Fruit fly (Drosophila melanogaster) whole organism, embryonic: ENCODE results near the gene CG43168.

Experiments used
- Ada2b ChIP-seq: fragments of 200-800 bp; sonication (Bioruptor generic); IDR thresholded peaks from 2 replicates; pipeline ENCODE4 v1.3.6; 2022; ENCODE audit warnings: missing biosample characterization, missing genetic modification characterization
- Adf1 ChIP-seq: fragments of 200-800 bp; sonication (Bioruptor generic); IDR thresholded peaks from 2 replicates; pipeline ENCODE4 v1.3.6; 2022; ENCODE audit warnings: missing biosample characterization, missing genetic modification characterization
- Antp ChIP-seq: fragments of 200-800 bp; sonication (Bioruptor generic); optimal IDR thresholded peaks from 3 replicates; lab custom pipeline; 2016; ENCODE audit warnings: missing biosample characterization, missing genetic modification characterization
- Atf3 ChIP-seq: fragments of 200-800 bp; sonication (Bioruptor generic); optimal IDR thresholded peaks from 3 replicates; lab custom pipeline; 2016; ENCODE audit warnings: missing biosample characterization, missing genetic modification characterization
- BEAF-32 ChIP-seq: fragments of 200-800 bp; sonication (Bioruptor generic); optimal IDR thresholded peaks from 3 replicates; lab custom pipeline; 2017; ENCODE audit warnings: missing biosample characterization, missing genetic modification characterization, mild to moderate bottlenecking, moderate library complexity, missing genetic modification reagents
- Blimp-1 ChIP-seq: fragments of 200-800 bp; sonication (Bioruptor generic); optimal IDR thresholded peaks from 3 replicates; lab custom pipeline; 2018; ENCODE audit warnings: missing biosample characterization, missing genetic modification characterization, mild to moderate bottlenecking, moderate library complexity, missing genetic modification reagents
- CG10147 ChIP-seq: fragments of 200-800 bp; sonication (Bioruptor generic); optimal IDR thresholded peaks from 2 replicates; lab custom pipeline; 2019; ENCODE audit warnings: missing biosample characterization, mild to moderate bottlenecking, missing genetic modification characterization, moderate library complexity
- CG10267 ChIP-seq: fragments of 200-800 bp; sonication (Bioruptor generic); optimal IDR thresholded peaks from 2 replicates; lab custom pipeline; 2018; ENCODE audit warnings: missing biosample characterization, mild to moderate bottlenecking, missing genetic modification characterization, moderate library complexity
- CG12659 ChIP-seq: fragments of 200-800 bp; sonication (Bioruptor generic); optimal IDR thresholded peaks from 3 replicates; lab custom pipeline; 2017; ENCODE audit warnings: mild to moderate bottlenecking, missing biosample characterization, missing genetic modification reagents, missing genetic modification characterization
- CG12942 ChIP-seq: fragments of 200-800 bp; sonication (Bioruptor generic); optimal IDR thresholded peaks from 3 replicates; lab custom pipeline; 2016; ENCODE audit warnings: missing biosample characterization, missing genetic modification characterization
- CG13775 ChIP-seq: fragments of 200-800 bp; sonication (Bioruptor generic); optimal IDR thresholded peaks from 3 replicates; lab custom pipeline; 2017; ENCODE audit warnings: missing biosample characterization, mild to moderate bottlenecking, missing genetic modification characterization
- CG15011 ChIP-seq: fragments of 200-800 bp; sonication (Bioruptor generic); optimal IDR thresholded peaks from 3 replicates; lab custom pipeline; 2018; ENCODE audit warnings: missing biosample characterization, mild to moderate bottlenecking, missing genetic modification characterization
- CG1602 ChIP-seq: fragments of 200-800 bp; sonication (Bioruptor generic); optimal IDR thresholded peaks from 3 replicates; lab custom pipeline; 2016; ENCODE audit warnings: missing biosample characterization, missing genetic modification characterization
- CG16813 ChIP-seq: fragments of 200-800 bp; sonication (Bioruptor generic); IDR thresholded peaks from 3 replicates; pipeline ENCODE4 v1.3.6; 2022; ENCODE audit warnings: missing biosample characterization, missing genetic modification characterization; ENCODE audit not compliant: partially characterized antibody
- CG4360 ChIP-seq: fragments of 200-800 bp; sonication (Bioruptor generic); IDR thresholded peaks from 2 replicates; pipeline ENCODE4 v1.3.6; 2022; ENCODE audit warnings: missing biosample characterization, missing genetic modification characterization
- CG4730 ChIP-seq: fragments of 200-800 bp; sonication (Bioruptor generic); IDR thresholded peaks from 2 replicates; pipeline ENCODE4 v1.3.6; 2022; ENCODE audit warnings: missing biosample characterization, missing genetic modification characterization
- CG7987 ChIP-seq: fragments of 200-800 bp; sonication (Bioruptor generic); optimal IDR thresholded peaks from 2 replicates; lab custom pipeline; 2018; ENCODE audit warnings: missing biosample characterization, mild to moderate bottlenecking, missing genetic modification characterization, moderate library complexity
- CG8924 ChIP-seq: fragments of 200-800 bp; optimal IDR thresholded peaks from 3 replicates; lab custom pipeline; 2019; ENCODE audit warnings: missing biosample characterization, mild to moderate bottlenecking, missing genetic modification characterization, moderate library complexity
- CrebB ChIP-seq: fragments of 200-800 bp; sonication (Bioruptor generic); optimal IDR thresholded peaks from 3 replicates; lab custom pipeline; 2018; ENCODE audit warnings: missing biosample characterization, mild to moderate bottlenecking, missing genetic modification characterization
- D19A ChIP-seq: fragments of 200-800 bp; optimal IDR thresholded peaks from 3 replicates; lab custom pipeline; 2019; ENCODE audit warnings: missing biosample characterization, mild to moderate bottlenecking, missing genetic modification characterization, moderate library complexity
- Ets65A ChIP-seq: fragments of 200-800 bp; sonication (Bioruptor generic); peaks from one replicate; lab custom pipeline; 2016; ENCODE audit warnings: missing biosample characterization, missing genetic modification characterization
- H2.0 ChIP-seq: fragments of 200-800 bp; sonication (Bioruptor generic); IDR thresholded peaks from 2 replicates; pipeline ENCODE4 v1.3.6; 2022; ENCODE audit warnings: missing biosample characterization, missing genetic modification characterization
- Lim3 ChIP-seq: fragments of 200-800 bp; sonication (Bioruptor generic); IDR thresholded peaks from 2 replicates; pipeline ENCODE4 v1.3.6; 2022; ENCODE audit warnings: missing biosample characterization, missing genetic modification characterization
- Med ChIP-seq: fragments of 200-800 bp; sonication (Bioruptor generic); peaks from one replicate; lab custom pipeline; 2016; ENCODE audit warnings: missing biosample characterization, missing genetic modification characterization, mild to moderate bottlenecking, inconsistent platforms, moderate library complexity
- NC2α ChIP-seq: fragments of 200-800 bp; sonication (Bioruptor generic); optimal IDR thresholded peaks from 2 replicates; lab custom pipeline; 2016; ENCODE audit warnings: missing biosample characterization, missing genetic modification characterization
- Nf-YB ChIP-seq: fragments of 200-800 bp; sonication (Bioruptor generic); optimal IDR thresholded peaks from 3 replicates; lab custom pipeline; 2019; ENCODE audit warnings: missing biosample characterization, mild to moderate bottlenecking, missing genetic modification characterization, moderate library complexity
- Scr ChIP-seq: fragments of 200-800 bp; sonication (Bioruptor generic); IDR thresholded peaks from 2 replicates; pipeline ENCODE4 v1.3.6; 2022; ENCODE audit warnings: missing biosample characterization, missing genetic modification characterization; ENCODE audit not compliant: partially characterized antibody
- Sin3A ChIP-seq: fragments of >200 bp; optimal IDR thresholded peaks from 2 replicates; lab custom pipeline; 2018
- YL-1 ChIP-seq: fragments of 200-800 bp; sonication (Bioruptor generic); optimal IDR thresholded peaks from 3 replicates; lab custom pipeline; 2017; ENCODE audit warnings: missing biosample characterization, mild to moderate bottlenecking, missing genetic modification characterization
- btn ChIP-seq: fragments of 200-800 bp; sonication (Bioruptor generic); optimal IDR thresholded peaks from 2 replicates; lab custom pipeline; 2016; ENCODE audit warnings: missing biosample characterization, missing genetic modification characterization
- chinmo ChIP-seq: fragments of 200-800 bp; sonication (Bioruptor generic); IDR thresholded peaks from 4 replicates; pipeline ENCODE4 v1.3.6; 2022; ENCODE audit warnings: missing biosample characterization, missing genetic modification characterization; ENCODE audit not compliant: partially characterized antibody
- chm ChIP-seq: fragments of 200-800 bp; sonication (Bioruptor generic); IDR thresholded peaks from 2 replicates; pipeline ENCODE4 v1.3.6; 2022; ENCODE audit warnings: missing biosample characterization, missing genetic modification characterization
- crp ChIP-seq, 2 experiments: fragments of 200-800 bp; sonication (Bioruptor generic); optimal IDR thresholded peaks; 2 replicates in 1 of 2; 3 replicates in 1 of 2; lab custom pipeline; 2017; ENCODE audit warnings: missing biosample characterization in 2 of 2, missing genetic modification characterization in 2 of 2, mild to moderate bottlenecking in 1 of 2, moderate library complexity in 1 of 2
- cwo ChIP-seq: fragments of 200-800 bp; sonication (Bioruptor generic); optimal IDR thresholded peaks from 3 replicates; lab custom pipeline; 2017; ENCODE audit warnings: missing biosample characterization, missing genetic modification characterization, mild to moderate bottlenecking, moderate library complexity, missing genetic modification reagents
- ems ChIP-seq: fragments of 200-800 bp; sonication (Bioruptor generic); optimal IDR thresholded peaks from 3 replicates; lab custom pipeline; 2016; ENCODE audit warnings: missing biosample characterization, missing genetic modification characterization
- ewg ChIP-seq: fragments of 200-800 bp; sonication (Bioruptor generic); optimal IDR thresholded peaks from 3 replicates; lab custom pipeline; 2017; ENCODE audit warnings: mild to moderate bottlenecking, missing biosample characterization, missing genetic modification reagents, missing genetic modification characterization
- eyg ChIP-seq: fragments of 200-800 bp; sonication (Bioruptor generic); optimal IDR thresholded peaks from 3 replicates; lab custom pipeline; 2016; ENCODE audit warnings: missing biosample characterization, missing genetic modification characterization
- gcm2 ChIP-seq: fragments of 200-800 bp; sonication (Bioruptor generic); optimal IDR thresholded peaks from 2 replicates; lab custom pipeline; 2016; ENCODE audit warnings: missing biosample characterization, missing genetic modification characterization
- inv ChIP-seq: fragments of 200-800 bp; sonication (Bioruptor generic); IDR thresholded peaks from 2 replicates; pipeline ENCODE4 v1.3.6; 2022; ENCODE audit warnings: missing biosample characterization, missing genetic modification characterization; ENCODE audit not compliant: partially characterized antibody
- maf-S ChIP-seq: fragments of 200-800 bp; sonication (Bioruptor generic); optimal IDR thresholded peaks from 2 replicates; lab custom pipeline; 2016; ENCODE audit warnings: missing biosample characterization, missing genetic modification characterization
- nmo ChIP-seq: fragments of 200-800 bp; sonication (Bioruptor generic); optimal IDR thresholded peaks from 2 replicates; lab custom pipeline; 2018; ENCODE audit warnings: missing biosample characterization, mild to moderate bottlenecking, missing genetic modification characterization, moderate library complexity
- oc ChIP-seq: fragments of 200-800 bp; sonication (Bioruptor generic); optimal IDR thresholded peaks from 2 replicates; lab custom pipeline; 2018; ENCODE audit warnings: missing biosample characterization, mild to moderate bottlenecking, missing genetic modification characterization, moderate library complexity
- sd ChIP-seq: fragments of 200-800 bp; sonication (Bioruptor generic); optimal IDR thresholded peaks from 3 replicates; lab custom pipeline; 2018; ENCODE audit warnings: missing biosample characterization, mild to moderate bottlenecking, missing genetic modification characterization, moderate library complexity
- so ChIP-seq: fragments of 200-800 bp; sonication (Bioruptor generic); IDR thresholded peaks from 3 replicates; pipeline ENCODE4 v1.3.6; 2022; ENCODE audit warnings: missing biosample characterization, missing genetic modification characterization
- tll ChIP-seq, 2 experiments: fragments of 200-800 bp in 1 of 2; fragments of >200 bp in 1 of 2; sonication (Bioruptor generic) in 1 of 2; optimal IDR thresholded peaks; 2 replicates each; lab custom pipeline; 2017 to 2019; ENCODE audit warnings: missing biosample characterization in 2 of 2, missing genetic modification characterization in 2 of 2, mild to moderate bottlenecking in 1 of 2, moderate library complexity in 1 of 2
- tup ChIP-seq: fragments of 200-800 bp; sonication (Bioruptor generic); optimal IDR thresholded peaks from 2 replicates; lab custom pipeline; 2016; ENCODE audit warnings: missing biosample characterization, mild to moderate bottlenecking, missing genetic modification characterization, moderate library complexity
- wek ChIP-seq: fragments of 200-800 bp; sonication (Bioruptor generic); optimal IDR thresholded peaks from 3 replicates; lab custom pipeline; 2018; ENCODE audit warnings: missing biosample characterization, mild to moderate bottlenecking, missing genetic modification characterization, moderate library complexity
- yki ChIP-seq: fragments of >200 bp; optimal IDR thresholded peaks from 3 replicates; lab custom pipeline; 2018
- zen2 ChIP-seq: fragments of 200-800 bp; sonication (Bioruptor generic); IDR thresholded peaks from 3 replicates; pipeline ENCODE4 v1.3.6; 2022; ENCODE audit warnings: missing biosample characterization, missing genetic modification characterization; ENCODE audit not compliant: partially characterized antibody

The CG43168 gene

dm6 chr3L:6262644-6263404 lies 12.8 kb upstream of the CG43168 start, which contains the start of gene Ldh (continued):
- TF ChIP-seq CG8924 (tag; lab: Kevin White, UChicago) (peak; percentile 99), cwo (peak; percentile 88), Ets65A (peak; percentile 97), Sin3A (no peak), CG4360 (GFP tag; lab: Robert Waterston, UW) (peak; percentile 65), Nf-YB (peak; percentile 88), chinmo (GFP tag; lab: Robert Waterston, UW) (no peak), H2.0 (GFP tag; lab: Robert Waterston, UW) (peak; percentile 90), CG10267 (tag; lab: Kevin White, UChicago) (peak; percentile 95), Adf1 (GFP tag; lab: Robert Waterston, UW) (peak; percentile 77), BEAF-32 (peak; percentile 7), CG1602 (GFP tag; lab: Kevin White, UChicago) (peak; percentile 95), so (GFP tag; lab: Robert Waterston, UW) (peak; percentile 90), chm (GFP tag; lab: Robert Waterston, UW) (peak; percentile 81), btn (GFP tag; lab: Kevin White, UChicago) (no peak), nmo (GFP tag; lab: Kevin White, UChicago) (peak; percentile 98), D19A (tag; lab: Kevin White, UChicago) (peak; percentile 93), CG4730 (GFP tag; lab: Robert Waterston, UW) (peak; percentile 82), Med (GFP tag; lab: Kevin White, UChicago) (peak; percentile 92), wek (peak; percentile 73), CG13775 (GFP tag; lab: Kevin White, UChicago) (peak; percentile 95), eyg (peak; percentile 54), CG7987 (GFP tag; lab: Kevin White, UChicago) (peak; percentile 78), CG15011 (GFP tag; lab: Kevin White, UChicago) (peak; percentile 92), zen2 (no peak), crp (GFP tag; optimal IDR thresholded peaks at IDR 0.05; lab: Kevin White, UChicago) (peak; percentile 15 to 85), tup (GFP tag; lab: Kevin White, UChicago) (peak; percentile 77), CrebB (tag; lab: Kevin White, UChicago) (peak; percentile 93), maf-S (GFP tag; lab: Kevin White, UChicago) (peak; percentile 55), Scr (no peak), gcm2 (GFP tag; lab: Kevin White, UChicago) (peak; percentile 59), NC2α (peak; percentile 69), sd (peak; percentile 88), YL-1 (GFP tag; lab: Kevin White, UChicago) (peak; percentile 87), oc (tag; lab: Kevin White, UChicago) (peak; percentile 96), Blimp-1 (GFP tag; lab: Kevin White, UChicago) (peak; percentile 93), tll (GFP tag; optimal IDR thresholded peaks at IDR 0.05; lab: Kevin White, UChicago) (peak in 1 of 2 experiments; percentile 83), Atf3 (GFP tag; lab: Kevin White, UChicago) (peak; percentile 74), yki (lab: Kevin White, UChicago) (no peak), CG12659 (peak; percentile 97), ewg (GFP tag; lab: Kevin White, UChicago) (peak; percentile 90), Ada2b (GFP tag; lab: Robert Waterston, UW) (peak; percentile 86), Antp (GFP tag; lab: Kevin White, UChicago) (peak; percentile 16), inv (GFP tag; lab: Robert Waterston, UW) (no peak), CG12942 (peak; percentile 91), Lim3 (GFP tag; lab: Robert Waterston, UW) (peak; percentile 36; the same call in 1 of the 2 replicates), CG16813 (GFP tag; lab: Robert Waterston, UW) (no peak), ems (GFP tag; lab: Kevin White, UChicago) (peak; percentile 83), CG10147 (peak; percentile 97)
